Fruit fly (Drosophila melanogaster): ENCODE measurements around the gene CG9664.
A peak's percentile ranks its signal among the peaks of the same experiment; 100 is the strongest.

Gene CG9664

dm6 chr2L:3294572-3294971, at the start of gene CG9664:
Gene CG9664, minus strand, starts transcription at chr2L:3294706.
- TF ChIP-seq Eip78C (GFP tag), result peak; percentile 48
- TF ChIP-seq Eip93F (GFP tag; optimal IDR thresholded peaks at IDR 0.05), result peak; percentile 49
- no peak for TF ChIP-seq vri (GFP tag; optimal IDR thresholded peaks at IDR 0.05)
- peak; percentile 33 for TF ChIP-seq svp (GFP tag)
- no peak for TF ChIP-seq Met (GFP tag; optimal IDR thresholded peaks at IDR 0.05)
- TF ChIP-seq CG3919 (GFP tag; optimal IDR thresholded peaks at IDR 0.05), result no peak

dm6 chr2L:3342369-3342768, 47.9 kb upstream of the CG9664 start:
- no peak for TF ChIP-seq CG11294 (GFP tag; IDR thresholded peaks at IDR 0.05)
- TF ChIP-seq CG6854 (GFP tag; optimal IDR thresholded peaks at IDR 0.05), result peak; percentile 1
- no peak for TF ChIP-seq Met (GFP tag; optimal IDR thresholded peaks at IDR 0.05)
- peak; percentile 60 for TF ChIP-seq svp (GFP tag)

- TF ChIP-seq CG8119 (GFP tag; IDR thresholded peaks at IDR 0.05) (peak; percentile 44; the same call in 1 of the 3 replicates), CG6808 (GFP tag; optimal IDR thresholded peaks at IDR 0.05) (no peak), CG8319 (GFP tag; optimal IDR thresholded peaks at IDR 0.05) (peak; percentile 6), salr (GFP tag; optimal IDR thresholded peaks at IDR 0.05) (peak in 1 of 2 experiments; percentile 21), eg (GFP tag; IDR thresholded peaks at IDR 0.05) (no peak; the same call in 2 of the 3 replicates), CG32006 (GFP tag; optimal IDR thresholded peaks at IDR 0.05) (peak; percentile 49), CG31627 (GFP tag; optimal IDR thresholded peaks at IDR 0.05) (peak; percentile 69), CG11294 (GFP tag; IDR thresholded peaks at IDR 0.05) (no peak), Hr4 (GFP tag; optimal IDR thresholded peaks at IDR 0.05) (peak; percentile 50), ss (GFP tag; optimal IDR thresholded peaks at IDR 0.05) (no peak), Eip93F (GFP tag; optimal IDR thresholded peaks at IDR 0.05) (peak; percentile 78), CG11902 (GFP tag; optimal IDR thresholded peaks at IDR 0.05) (peak; percentile 45), CG7368 (GFP tag; optimal IDR thresholded peaks at IDR 0.05) (peak; percentile 17), dac (GFP tag; optimal IDR thresholded peaks at IDR 0.05) (no peak), CG1621 (tag; optimal IDR thresholded peaks at IDR 0.05) (no peak), CG3032 (tag; optimal IDR thresholded peaks at IDR 0.05) (no peak), Ets21C (GFP tag; optimal IDR thresholded peaks at IDR 0.05) (peak; percentile 80), cyc (GFP tag; optimal IDR thresholded peaks at IDR 0.05) (peak; percentile 39), Hr39 (GFP tag; optimal IDR thresholded peaks at IDR 0.05) (peak; percentile 51), CG4318 (GFP tag; optimal IDR thresholded peaks at IDR 0.05) (no peak), spab (GFP tag; optimal IDR thresholded peaks at IDR 0.05) (no peak), Met (GFP tag; optimal IDR thresholded peaks at IDR 0.05) (peak; percentile 89), fkh (GFP tag; optimal IDR thresholded peaks at IDR 0.05) (no peak), fd59A (GFP tag; optimal IDR thresholded peaks at IDR 0.05) (no peak), Sox102F (GFP tag; optimal IDR thresholded peaks at IDR 0.05) (peak; percentile 88), CG11762 (GFP tag; optimal IDR thresholded peaks at IDR 0.05; ENCODE audit: insufficient read depth) (no peak), CG16779 (tag; optimal IDR thresholded peaks at IDR 0.05) (no peak), Eip78C (GFP tag) (peak; percentile 65), dsx (GFP tag; optimal IDR thresholded peaks at IDR 0.05; ENCODE audit: poor library complexity, severe bottlenecking) (no peak), CG15336 (GFP tag; IDR thresholded peaks at IDR 0.05) (peak; percentile 65; the same call in 1 of the 2 replicates), CG6163 (GFP tag; IDR thresholded peaks at IDR 0.05) (peak; percentile 48; the same call in 1 of the 3 replicates), topi (GFP tag; optimal IDR thresholded peaks at IDR 0.05) (peak; percentile 71), Ets96B (tag; optimal IDR thresholded peaks at IDR 0.05) (no peak), pdm3 (GFP tag; optimal IDR thresholded peaks at IDR 0.05) (peak; percentile 73), net (GFP tag; optimal IDR thresholded peaks at IDR 0.05) (peak; percentile 57), Smox (GFP tag; optimal IDR thresholded peaks at IDR 0.05) (peak; percentile 78), CG8632 (GFP tag; optimal IDR thresholded peaks at IDR 0.05) (peak; percentile 60), lz (GFP tag; optimal IDR thresholded peaks at IDR 0.05) (peak; percentile 75), Eip75B (GFP tag; optimal IDR thresholded peaks at IDR 0.05) (no peak), acj6 (GFP tag; optimal IDR thresholded peaks at IDR 0.05) (peak; percentile 77), CG6854 (GFP tag; optimal IDR thresholded peaks at IDR 0.05) (peak; percentile 75), CG34406 (GFP tag; optimal IDR thresholded peaks at IDR 0.05) (peak; percentile 69), Gug (GFP tag; IDR thresholded peaks at IDR 0.05) (no peak)
Measured at dm6 chr2L:3341231-3341935, 46.9 kb upstream of the CG9664 start.

Measured in whole organism, prepupa.